Worm (Caenorhabditis elegans): ENCODE measurements around the gene dnpp-1.

- TF ChIP-seq mab-5 (tag; optimal IDR thresholded peaks at IDR 0.05): no peak
- no peak for TF ChIP-seq ztf-11 (tag; optimal IDR thresholded peaks at IDR 0.05)
- TF ChIP-seq nhr-28 (tag; optimal IDR thresholded peaks at IDR 0.05): no peak
- TF ChIP-seq hlh-1 (tag; optimal IDR thresholded peaks at IDR 0.05): no peak
- no peak for TF ChIP-seq mep-1 (tag; optimal IDR thresholded peaks at IDR 0.05)
- no peak for TF ChIP-seq ces-1 (GFP tag; optimal IDR thresholded peaks at IDR 0.05)
- TF ChIP-seq ham-2 (GFP tag; optimal IDR thresholded peaks at IDR 0.05): no peak
Observed at ce11 chrIII:5814098-5814497, 49.5 kb downstream of the dnpp-1 start.

Data from whole organism, mixed stage, embryonic.